Fruit fly (Drosophila melanogaster): ENCODE results near the gene SLIRP1.

The SLIRP1 gene

DNA sequence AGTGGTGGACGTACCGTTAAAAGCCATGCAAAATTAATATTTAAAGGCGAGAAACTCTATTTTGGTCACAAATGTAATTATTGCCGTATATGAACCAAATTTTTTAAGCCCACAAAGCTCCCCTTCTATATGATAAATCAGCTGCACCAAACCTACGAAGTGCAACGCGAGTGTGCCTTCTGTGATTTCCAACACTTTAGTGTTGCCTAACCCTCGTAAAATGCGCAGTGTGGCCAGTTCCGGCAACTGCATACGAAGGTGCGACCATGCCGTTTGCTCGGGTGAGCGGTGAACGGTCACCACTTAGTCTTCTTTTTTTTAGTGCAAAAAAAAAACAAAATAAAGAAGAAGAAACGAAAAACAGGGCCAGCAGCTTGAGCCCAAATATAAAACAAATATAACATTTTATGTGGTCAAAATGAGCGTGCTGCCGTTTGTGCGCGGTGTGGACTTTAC lies 20.4 kb upstream of the SLIRP1 start, which contains the start of the genes tty and fliI (continued):
- TF ChIP-seq hkb (optimal IDR thresholded peaks at IDR 0.05) (no peak), hkb (GFP tag; IDR thresholded peaks at IDR 0.05) (peak; percentile 88), pfk (GFP tag; optimal IDR thresholded peaks at IDR 0.05) (peak; percentile 33), Ravus (GFP tag; IDR thresholded peaks at IDR 0.05) (peak; percentile 63), ash1 (GFP tag; optimal IDR thresholded peaks at IDR 0.05) (no peak), BtbVII (GFP tag; optimal IDR thresholded peaks at IDR 0.05) (peak; percentile 20), CG17612 (GFP tag; IDR thresholded peaks at IDR 0.05) (peak; percentile 64; the same call in 1 of the 2 replicates), BEAF-32 (GFP tag; optimal IDR thresholded peaks at IDR 0.05) (peak; percentile 52), sqz (GFP tag; optimal IDR thresholded peaks at IDR 0.05) (no peak), lmd (GFP tag; IDR thresholded peaks at IDR 0.05) (peak; percentile 90), zf30C (GFP tag; optimal IDR thresholded peaks at IDR 0.05) (no peak), fd64A (GFP tag; optimal IDR thresholded peaks at IDR 0.05) (peak; percentile 28), CG4730 (GFP tag; IDR thresholded peaks at IDR 0.05) (peak; percentile 87), HLH3B (GFP tag; IDR thresholded peaks at IDR 0.05) (peak; percentile 86), maf-S (GFP tag; optimal IDR thresholded peaks at IDR 0.05) (peak; percentile 81), az2 (GFP tag; optimal IDR thresholded peaks at IDR 0.05) (peak; percentile 80), CG17912 (GFP tag; optimal IDR thresholded peaks at IDR 0.05) (peak; percentile 41), Abd-B (GFP tag; optimal IDR thresholded peaks at IDR 0.05) (peak; percentile 89), Dad (GFP tag; optimal IDR thresholded peaks at IDR 0.05) (peak; percentile 74), wek (GFP tag; optimal IDR thresholded peaks at IDR 0.05) (peak; percentile 33), mld (GFP tag; IDR thresholded peaks at IDR 0.05; ENCODE audit: partially characterized antibody) (no peak), CG13894 (tag; optimal IDR thresholded peaks at IDR 0.05) (peak; percentile 39), CG2129 (GFP tag; IDR thresholded peaks at IDR 0.05; ENCODE audit: partially characterized antibody) (no peak), crc (GFP tag; optimal IDR thresholded peaks at IDR 0.05) (peak; percentile 78), caup (GFP tag; optimal IDR thresholded peaks at IDR 0.05; ENCODE audit: severe bottlenecking) (peak; percentile 79), CG11247 (GFP tag; IDR thresholded peaks at IDR 0.05) (peak; percentile 90), tx (GFP tag; optimal IDR thresholded peaks at IDR 0.05) (peak; percentile 87), B-H1 (GFP tag; IDR thresholded peaks at IDR 0.05) (peak; percentile 84), dmrt99B (tag; optimal IDR thresholded peaks at IDR 0.05) (peak; percentile 80), Tbp (GFP tag; optimal IDR thresholded peaks at IDR 0.05) (no peak), en (GFP tag; optimal IDR thresholded peaks at IDR 0.05) (peak; percentile 50), MBD-R2 (GFP tag; IDR thresholded peaks at IDR 0.05) (peak; percentile 89), Hr51 (GFP tag; optimal IDR thresholded peaks at IDR 0.05) (peak; percentile 76 to 83), CG11093 (GFP tag; IDR thresholded peaks at IDR 0.05) (peak; percentile 86; the same call in 2 of the 3 replicates), oc (tag; optimal IDR thresholded peaks at IDR 0.05) (peak; percentile 66), CG10979 (tag; optimal IDR thresholded peaks at IDR 0.05) (peak; percentile 53), trem (tag; optimal IDR thresholded peaks at IDR 0.05) (peak; percentile 60), NfI (GFP tag; optimal IDR thresholded peaks at IDR 0.05) (peak; percentile 82), CkIIα-i1 (GFP tag; IDR thresholded peaks at IDR 0.05) (0 out of 2 replicates have a peak, but pooled peaks have one; percentile 25), CG33557 (GFP tag; optimal IDR thresholded peaks at IDR 0.05) (no peak), btn (GFP tag; optimal IDR thresholded peaks at IDR 0.05) (peak; percentile 67), CG12071 (GFP tag; optimal IDR thresholded peaks at IDR 0.05) (no peak), hb (GFP tag; IDR thresholded peaks at IDR 0.05; ENCODE audit: partially characterized antibody) (no peak), Hsf (GFP tag; optimal IDR thresholded peaks at IDR 0.05) (peak; percentile 89), dati (GFP tag; IDR thresholded peaks at IDR 0.05) (peak; percentile 73), vfl (GFP tag; optimal IDR thresholded peaks at IDR 0.05) (peak; percentile 70), CG12299 (tag; optimal IDR thresholded peaks at IDR 0.05) (no peak), CG1602 (GFP tag; optimal IDR thresholded peaks at IDR 0.05) (peak; percentile 80), wdn (GFP tag; IDR thresholded peaks at IDR 0.05) (peak; percentile 78), zfh2 (GFP tag; optimal IDR thresholded peaks at IDR 0.05) (peak; percentile 90), sob (GFP tag; IDR thresholded peaks at IDR 0.05) (peak; percentile 89)

All from whole organism, embryonic.